Worm (Caenorhabditis elegans): Measurements from ENCODE around the gene mrps-21.

DNA sequence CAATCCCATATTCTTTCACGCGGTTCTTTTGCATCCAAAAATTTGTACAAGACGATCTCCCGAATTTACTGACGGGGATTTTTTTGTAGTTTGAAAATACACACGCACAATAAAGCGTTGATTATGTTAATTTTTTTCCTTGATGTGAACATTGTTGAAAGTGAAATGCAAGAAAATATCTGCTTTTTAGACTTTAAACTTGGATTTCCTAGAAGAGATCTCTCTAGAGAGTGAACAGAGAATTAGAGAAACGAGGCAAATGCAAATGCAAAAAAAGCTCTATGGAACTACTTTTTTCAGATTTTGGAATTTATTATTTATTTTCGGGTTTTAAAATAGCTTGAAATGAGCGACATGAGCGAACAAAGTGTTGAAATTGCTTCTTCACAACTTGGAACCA, 5.8 kb upstream of the mrps-21 start, which contains the start of gene F29B9.1:
- TF ChIP-seq him-1 (tag; optimal IDR thresholded peaks at IDR 0.05) (no peak), dao-5 (tag; optimal IDR thresholded peaks at IDR 0.05) (no peak), W03F9.2 (tag; optimal IDR thresholded peaks at IDR 0.05) (no peak)
